Worm (Caenorhabditis elegans) whole organism, L4/young adult: ENCODE measurements around the gene kxd-1.
A peak's percentile ranks its signal among the peaks of the same experiment; 100 is the strongest.

Source experiments
- W03F9.2 ChIP-seq: fragments of 150-350 bp; optimal IDR thresholded peaks from 2 replicates; lab custom pipeline; 2014; ENCODE audit warnings: missing biosample characterization, missing genetic modification characterization
- dao-5 ChIP-seq: sonication (generic microtip); optimal IDR thresholded peaks from 2 replicates; lab custom pipeline; 2016; ENCODE audit warnings: missing genotype, missing genetic modification characterization, moderate library complexity, missing compliant biosample characterization
- him-1 ChIP-seq: sonication (generic microtip); optimal IDR thresholded peaks from 2 replicates; lab custom pipeline; 2016; ENCODE audit warnings: missing genotype, missing genetic modification reagents, missing genetic modification characterization, missing compliant biosample characterization

kxd-1 gene

ce11 chrV:7201353-7201752 lies 19.9 kb upstream of the kxd-1 start:
- TF ChIP-seq him-1 (tag; lab: Kevin White, UChicago) (no peak), W03F9.2 (no peak), dao-5 (tag; lab: Kevin White, UChicago) (no peak)

DNA sequence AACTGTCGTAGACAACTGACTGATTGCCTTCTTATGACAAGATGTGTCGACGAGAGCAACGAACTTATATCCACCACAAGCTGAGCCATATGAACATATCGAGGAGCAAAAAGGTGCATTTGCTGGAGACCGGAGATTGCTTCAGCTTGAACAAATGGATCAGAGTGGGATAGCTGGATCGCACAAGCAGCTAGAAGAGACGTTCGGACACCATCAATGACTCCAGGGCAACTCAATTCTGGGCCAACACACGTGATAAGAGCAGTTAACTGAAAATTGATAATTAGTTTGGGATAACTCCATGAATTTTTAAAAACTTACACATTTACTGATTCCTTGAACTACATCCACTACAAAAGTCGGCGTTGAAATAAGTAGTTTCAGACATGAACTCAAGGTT lies 12.3 kb upstream of the kxd-1 start:
- TF ChIP-seq dao-5 (tag; lab: Kevin White, UChicago) (no peak), W03F9.2 (no peak), him-1 (tag; lab: Kevin White, UChicago) (no peak)

ce11 chrV:7214802-7215201 lies 6.5 kb upstream of the kxd-1 start, which contains the start of gene soap-1:
soap-1 (minus strand) TSS chrV:7214902.
- TF ChIP-seq him-1 (tag; lab: Kevin White, UChicago) (no peak), dao-5 (tag; lab: Kevin White, UChicago) (no peak), W03F9.2 (no peak)

DNA sequence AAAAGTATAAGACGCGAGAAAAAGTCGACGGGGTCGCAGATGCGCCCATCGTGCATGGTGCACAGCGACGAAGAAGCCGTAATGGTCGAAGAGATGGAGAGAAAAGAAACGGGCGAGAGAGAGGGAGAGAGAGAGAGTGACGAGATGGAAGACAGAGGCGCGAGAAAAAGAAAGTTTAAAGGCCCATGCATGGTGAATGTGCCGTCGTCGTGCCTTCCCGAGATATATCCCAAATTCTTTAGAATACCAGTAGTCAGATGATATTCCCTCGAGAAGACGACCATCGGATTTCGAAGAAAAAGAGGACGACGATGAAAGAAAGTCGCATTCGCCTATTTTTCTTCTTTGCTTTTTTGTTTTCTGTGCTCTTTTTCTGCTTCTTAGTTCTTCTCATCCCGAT lies 5.3 kb upstream of the kxd-1 start:
- peak; percentile 24 for TF ChIP-seq him-1 (tag; lab: Kevin White, UChicago)
- TF ChIP-seq dao-5 (tag; lab: Kevin White, UChicago): no peak

- TF ChIP-seq him-1 (tag; lab: Kevin White, UChicago) (no peak), W03F9.2 (no peak), dao-5 (tag; lab: Kevin White, UChicago) (no peak)
Measured at ce11 chrV:7218988-7219387, 2.3 kb upstream of the kxd-1 start, which contains the start of gene C13F10.5. C13F10.5 (minus strand) TSS chrV:7219088.

- TF ChIP-seq dao-5 (tag; lab: Kevin White, UChicago) (no peak), W03F9.2 (no peak), him-1 (tag; lab: Kevin White, UChicago) (no peak)
Measured at ce11 chrV:7223152-7223551, 1.9 kb downstream of the kxd-1 start, which contains the start of gene C13F10.7. C13F10.7 (minus strand) TSS chrV:7223252.

DNA sequence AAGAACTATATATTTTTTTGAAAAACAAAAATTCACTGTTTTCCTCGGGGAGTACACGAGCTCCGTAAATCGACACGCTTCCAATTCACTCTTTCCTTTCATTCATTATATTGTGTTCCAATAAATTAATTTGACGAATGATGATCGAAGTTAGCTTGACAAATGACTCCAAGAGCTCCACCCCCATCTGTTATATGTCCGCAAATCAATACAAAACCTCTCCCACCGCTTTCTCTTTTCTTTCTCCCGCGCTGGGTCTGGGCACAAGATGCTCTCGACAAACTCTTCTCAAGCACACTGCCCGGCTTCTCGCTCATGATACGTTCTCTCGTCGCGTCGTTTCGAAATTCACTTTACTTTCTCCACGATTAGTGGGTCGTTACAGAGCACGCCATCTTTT lies 2.7 kb downstream of the kxd-1 start, which contains the start of gene C13F10.1:
TSS of gene C13F10.1 (plus strand) at position 138 of the 400 bp plus-strand sequence.
- TF ChIP-seq him-1 (tag; lab: Kevin White, UChicago) (no peak), W03F9.2 (no peak), dao-5 (tag; lab: Kevin White, UChicago) (no peak)

- TF ChIP-seq him-1 (tag; lab: Kevin White, UChicago) (no peak), W03F9.2 (no peak), dao-5 (tag; lab: Kevin White, UChicago) (no peak)
Measured at ce11 chrV:7224353-7224752, 3.1 kb downstream of the kxd-1 start.

DNA sequence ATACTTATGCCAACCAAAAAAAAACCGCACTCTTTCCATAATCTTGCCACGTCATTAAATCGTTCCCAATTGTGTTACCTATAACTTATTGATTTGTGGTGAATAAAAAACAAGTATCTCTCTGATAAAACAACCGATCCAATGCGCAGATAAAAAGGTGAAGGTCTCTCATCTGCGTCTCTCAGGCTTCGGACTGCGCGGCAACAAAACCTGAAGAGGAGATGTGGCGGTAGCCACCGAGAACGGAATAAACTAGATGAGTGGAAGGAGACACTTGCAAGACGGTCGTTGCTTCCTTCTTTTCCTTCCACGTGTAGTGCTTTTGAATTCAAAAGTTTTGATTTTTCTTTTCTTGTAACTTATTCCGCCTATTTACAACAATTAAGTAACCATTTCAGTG lies 3.7 kb downstream of the kxd-1 start, which contains the start of gene fkb-3:
TSS of gene fkb-3 (plus strand) at position 277 of the 400 bp plus-strand sequence.
- TF ChIP-seq dao-5 (tag; lab: Kevin White, UChicago) (no peak), W03F9.2 (no peak), him-1 (tag; lab: Kevin White, UChicago) (no peak)

- TF ChIP-seq him-1 (tag; lab: Kevin White, UChicago) (no peak), W03F9.2 (no peak), dao-5 (tag; lab: Kevin White, UChicago) (no peak)
Measured at ce11 chrV:7225894-7226293, 4.6 kb downstream of the kxd-1 start.

- TF ChIP-seq W03F9.2: peak; percentile 33
- no peak for TF ChIP-seq dao-5 (tag; lab: Kevin White, UChicago)
Measured at ce11 chrV:7230847-7231246, 9.6 kb downstream of the kxd-1 start, which contains the start of the genes gei-6 and krr-1. gei-6 (minus strand) TSS chrV:7230848. krr-1 (plus strand) TSS chrV:7231190.

DNA sequence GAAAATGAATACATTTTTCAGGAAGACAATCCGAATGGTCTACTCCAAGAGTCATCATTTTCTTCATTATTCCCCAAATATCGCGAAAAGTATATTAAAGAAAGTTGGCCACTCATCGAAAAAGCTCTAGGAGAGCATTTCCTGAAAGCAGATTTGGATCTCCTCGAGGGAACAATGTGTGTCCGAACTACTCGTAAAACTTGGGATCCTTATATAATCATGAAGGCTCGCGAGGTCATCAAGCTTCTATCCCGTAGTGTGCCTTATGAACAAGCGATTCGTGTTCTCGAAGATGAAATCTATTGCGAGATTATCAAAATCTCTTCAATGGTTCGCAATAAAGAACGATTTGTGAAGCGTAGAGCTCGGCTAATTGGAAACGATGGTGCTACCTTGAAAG lies 10.3 kb downstream of the kxd-1 start:
- no peak for TF ChIP-seq dao-5 (tag; lab: Kevin White, UChicago)
- TF ChIP-seq W03F9.2: no peak
- no peak for TF ChIP-seq him-1 (tag; lab: Kevin White, UChicago)

DNA sequence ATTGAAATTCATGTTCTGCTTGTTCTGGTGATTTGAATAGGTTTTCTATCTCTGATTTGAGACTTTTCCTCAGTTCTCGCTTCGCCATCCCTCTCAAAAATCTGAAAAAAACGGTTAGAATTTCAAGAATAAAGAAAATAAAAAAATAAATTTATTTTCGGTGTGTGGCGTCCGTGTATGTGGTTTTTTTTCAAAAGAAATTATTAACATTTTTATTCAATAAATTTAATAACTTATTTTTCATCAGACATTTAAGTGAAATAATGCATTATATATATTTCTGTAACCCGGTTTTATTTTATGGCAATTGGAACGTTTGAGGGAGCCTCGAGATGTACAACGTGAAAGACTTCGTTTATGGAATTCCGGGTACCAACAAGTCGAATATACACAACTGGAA lies 13.5 kb downstream of the kxd-1 start, which contains the start of gene C05C8.5:
TSS of gene C05C8.5 (minus strand) at position 101 of the 400 bp plus-strand sequence.
- TF ChIP-seq W03F9.2: no peak
- TF ChIP-seq dao-5 (tag; lab: Kevin White, UChicago): no peak
- TF ChIP-seq him-1 (tag; lab: Kevin White, UChicago): no peak

DNA sequence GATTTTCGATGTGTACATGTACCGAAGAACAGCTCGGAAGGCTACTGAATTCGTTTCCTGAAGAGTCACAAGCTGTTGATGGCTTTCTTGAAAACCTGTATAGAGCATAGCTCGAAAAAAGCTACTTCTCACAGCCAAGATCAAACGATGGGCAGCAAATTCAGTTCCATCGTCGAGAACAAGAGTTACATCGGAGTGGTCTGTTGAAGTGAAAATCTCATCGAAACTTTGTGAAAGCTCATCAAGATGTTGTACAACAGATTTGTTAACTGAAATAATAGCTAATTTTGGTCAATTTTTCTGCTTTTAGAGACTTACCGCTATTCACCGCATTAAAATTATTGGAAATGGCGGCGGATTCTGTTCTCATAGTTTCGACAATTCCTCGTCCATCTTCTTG lies 15.4 kb downstream of the kxd-1 start:
- no peak for TF ChIP-seq dao-5 (tag; lab: Kevin White, UChicago)
- TF ChIP-seq W03F9.2: no peak
- TF ChIP-seq him-1 (tag; lab: Kevin White, UChicago): no peak

ce11 chrV:7237094-7237132 lies 15.6 kb downstream of the kxd-1 start, which contains the start of gene hpo-9:
hpo-9 (minus strand) TSS chrV:7237130.
- TF ChIP-seq W03F9.2: no peak
- no peak for TF ChIP-seq him-1 (tag; lab: Kevin White, UChicago)

ce11 chrV:7237133-7237532 lies 15.9 kb downstream of the kxd-1 start, which contains the start of gene hyls-1:
hyls-1 (plus strand) TSS chrV:7237381.
- TF ChIP-seq him-1 (tag; lab: Kevin White, UChicago) (no peak), dao-5 (tag; lab: Kevin White, UChicago) (no peak), W03F9.2 (peak; percentile 88)
